Worm (Caenorhabditis elegans) whole organism, mixed stage, embryonic: Measurements from ENCODE around the gene F23H12.3.

Experiments
- M03D4.4 ChIP-seq: sonication (generic microtip); optimal IDR thresholded peaks from 2 replicates; lab custom pipeline; 2017; ENCODE audit warnings: mild to moderate bottlenecking, missing genetic modification characterization, missing compliant biosample characterization
- elt-3 ChIP-seq: fragments of 150-350 bp; optimal IDR thresholded peaks from 2 replicates; lab custom pipeline; 2014; ENCODE audit warnings: missing biosample characterization, missing genetic modification characterization
- mep-1 ChIP-seq: fragments of 150-350 bp; optimal IDR thresholded peaks from 2 replicates; lab custom pipeline; 2017; ENCODE audit warnings: missing biosample characterization, missing genetic modification reagents, missing genetic modification characterization, inconsistent platforms
- nhr-28 ChIP-seq: fragments of 150-350 bp; optimal IDR thresholded peaks from 2 replicates; lab custom pipeline; 2014; ENCODE audit warnings: missing biosample characterization, missing genetic modification characterization
- pha-4 ChIP-seq: fragments of 150-350 bp; optimal IDR thresholded peaks from 2 replicates; lab custom pipeline; 2018; ENCODE audit warnings: missing biosample characterization, missing genetic modification reagents, missing genetic modification characterization
- unc-62 ChIP-seq: fragments of 150-350 bp; optimal IDR thresholded peaks from 2 replicates; lab custom pipeline; 2014; ENCODE audit warnings: missing biosample characterization, missing genetic modification reagents, missing genetic modification characterization
- ztf-11 ChIP-seq: fragments of 150-350 bp; optimal IDR thresholded peaks from 2 replicates; lab custom pipeline; 2014; ENCODE audit warnings: missing biosample characterization, missing genetic modification characterization

DNA sequence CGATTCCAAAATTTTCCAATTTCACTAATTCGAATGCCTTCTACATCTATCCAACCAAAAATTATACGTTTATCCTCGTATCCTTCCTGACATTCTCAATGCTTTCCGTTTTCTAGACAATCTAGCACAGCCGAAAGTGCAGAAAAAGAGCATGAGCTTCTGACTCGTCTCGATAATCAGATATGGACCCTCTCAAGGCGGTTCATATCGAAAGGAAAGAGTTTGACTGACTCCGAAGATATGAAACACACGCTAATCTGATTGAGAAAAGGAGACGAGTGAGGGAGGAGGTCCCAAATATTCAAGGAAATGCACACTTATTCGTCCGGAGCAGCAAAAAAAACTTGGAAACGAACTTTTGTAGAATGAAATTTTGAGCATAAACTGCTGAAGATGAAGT is 15.8 kb upstream of the F23H12.3 start:
- TF ChIP-seq unc-62 (GFP tag; lab: Kevin White, UChicago) (no peak), M03D4.4 (tag; lab: Kevin White, UChicago) (no peak), pha-4 (tag; lab: Kevin White, UChicago) (no peak), nhr-28 (tag; lab: Kevin White, UChicago) (no peak), mep-1 (tag; lab: Kevin White, UChicago) (no peak), elt-3 (no peak), ztf-11 (tag; lab: Kevin White, UChicago) (no peak)
